Worm (Caenorhabditis elegans): ENCODE data around the gene ceh-30.

The ceh-30 gene

DNA sequence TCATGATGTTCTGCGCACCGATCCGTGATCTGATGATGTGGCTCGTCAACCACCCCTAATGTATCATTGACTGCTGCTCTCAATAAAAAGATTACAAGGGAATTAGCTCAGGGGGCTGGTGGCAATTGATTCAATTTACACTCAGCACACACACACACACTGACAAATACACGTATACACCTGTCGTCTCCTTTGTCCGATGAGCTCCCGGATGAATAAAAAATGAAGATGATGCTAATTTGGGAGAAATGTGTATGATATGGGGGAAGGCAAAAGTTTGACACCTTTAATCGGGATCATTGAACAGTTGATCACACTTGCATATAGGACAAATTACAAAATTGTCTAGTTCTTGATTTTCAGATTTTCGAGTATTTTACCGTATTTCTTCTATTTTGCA lies 3.7 kb downstream of the ceh-30 start:
- TF ChIP-seq skn-1 (tag; optimal IDR thresholded peaks at IDR 0.05) = no peak
- TF ChIP-seq nhr-129 (tag; optimal IDR thresholded peaks at IDR 0.05) = no peak
- TF ChIP-seq sma-3 (GFP tag; optimal IDR thresholded peaks at IDR 0.05) = no peak
- TF ChIP-seq elt-1 (tag; optimal IDR thresholded peaks at IDR 0.05) = no peak
- TF ChIP-seq ceh-16 (tag; optimal IDR thresholded peaks at IDR 0.05) = no peak
- TF ChIP-seq C34F6.9 (tag; optimal IDR thresholded peaks at IDR 0.05) = no peak
- TF ChIP-seq gmeb-1 (tag; optimal IDR thresholded peaks at IDR 0.05) = no peak
- no peak for TF ChIP-seq ceh-82 (tag; optimal IDR thresholded peaks at IDR 0.05)
- TF ChIP-seq nhr-11 (tag; optimal IDR thresholded peaks at IDR 0.05) = no peak
- TF ChIP-seq dmd-4 (tag; optimal IDR thresholded peaks at IDR 0.05) = no peak
- TF ChIP-seq R02D3.7 (tag; optimal IDR thresholded peaks at IDR 0.05) = no peak
- TF ChIP-seq nhr-6 (tag; optimal IDR thresholded peaks at IDR 0.05) = no peak
- no peak for TF ChIP-seq alr-1 (tag; optimal IDR thresholded peaks at IDR 0.05)

DNA sequence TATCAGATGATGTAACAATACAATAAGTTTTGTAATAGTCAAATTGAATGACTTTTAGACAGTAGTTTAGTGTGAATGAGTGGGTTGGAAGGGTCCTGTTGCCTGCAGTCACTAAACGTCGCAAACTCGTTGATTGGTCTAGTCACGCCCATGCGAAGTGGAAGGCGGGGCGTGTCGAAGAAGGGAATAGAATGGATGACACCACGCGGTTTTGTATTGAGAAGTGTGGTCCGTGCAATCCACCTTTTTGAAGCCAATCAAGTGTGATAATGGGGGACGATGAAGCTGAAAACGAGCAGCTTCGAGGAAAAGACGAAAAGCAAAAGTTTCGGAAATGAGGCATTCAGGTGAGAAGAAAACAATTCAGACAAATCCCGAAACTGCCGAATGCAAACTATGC lies 6.9 kb downstream of the ceh-30 start, which contains the start of gene ceh-31:
TSS of gene ceh-31 (minus strand) at position 101 of the 400 bp plus-strand sequence.
- TF ChIP-seq sma-9 (GFP tag; optimal IDR thresholded peaks at IDR 0.05) (no peak), sma-9 (tag; optimal IDR thresholded peaks at IDR 0.05) (no peak), nhr-25 (tag; optimal IDR thresholded peaks at IDR 0.05) (no peak), alr-1 (tag; optimal IDR thresholded peaks at IDR 0.05) (no peak), ceh-16 (tag; optimal IDR thresholded peaks at IDR 0.05) (no peak), ztf-4 (tag; optimal IDR thresholded peaks at IDR 0.05) (no peak), ztf-1 (GFP tag; conservative IDR thresholded peaks at IDR 0.05) (no peak), C34F6.9 (tag; optimal IDR thresholded peaks at IDR 0.05) (no peak), nhr-23 (tag; optimal IDR thresholded peaks at IDR 0.05) (no peak), unc-39 (tag; optimal IDR thresholded peaks at IDR 0.05) (no peak), zag-1 (tag; optimal IDR thresholded peaks at IDR 0.05) (no peak)

DNA sequence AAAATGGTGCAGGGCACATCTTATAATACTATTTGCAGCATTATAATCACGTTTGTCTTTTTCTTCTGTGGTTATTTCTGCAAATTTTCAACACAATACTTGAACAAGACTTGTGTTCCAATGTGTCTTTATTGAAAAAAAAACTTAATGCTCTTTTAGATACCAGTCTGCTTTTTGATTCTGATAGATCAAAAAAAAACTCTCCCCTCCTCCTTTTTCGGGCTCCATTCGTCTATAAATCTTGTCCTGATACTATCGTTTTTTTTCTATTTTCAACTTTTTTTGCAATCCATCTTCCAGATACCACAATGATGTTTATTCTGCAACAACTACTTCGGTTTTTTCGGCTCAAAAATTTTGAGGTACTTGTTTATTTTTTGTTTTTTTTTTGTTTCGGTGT lies 17.5 kb downstream of the ceh-30 start, which contains the start of gene twk-16:
TSS of gene twk-16 (plus strand) at position 301 of the 400 bp plus-strand sequence.
- TF ChIP-seq C34F6.9 (tag; optimal IDR thresholded peaks at IDR 0.05) = no peak
- TF ChIP-seq nhr-129 (tag; optimal IDR thresholded peaks at IDR 0.05) = no peak
- TF ChIP-seq skn-1 (tag; optimal IDR thresholded peaks at IDR 0.05) = no peak

DNA sequence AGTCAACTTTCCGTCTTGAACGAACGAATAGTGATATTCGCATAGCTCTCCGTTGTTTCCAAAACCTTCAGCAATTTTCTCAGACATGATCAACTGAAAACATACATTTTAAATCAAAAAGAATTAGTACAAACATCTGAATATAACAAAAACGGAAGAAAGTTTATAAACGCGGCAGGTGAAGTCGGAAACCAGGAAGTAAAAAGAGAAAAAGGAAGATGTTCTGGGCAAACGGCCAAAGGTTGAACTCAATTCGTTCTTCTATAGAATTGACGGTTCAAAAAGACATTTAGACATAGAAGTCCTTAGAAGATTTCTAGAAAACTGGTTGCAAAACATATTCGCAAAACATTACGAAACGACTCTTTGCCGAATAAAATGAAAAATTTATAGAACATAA lies 23.9 kb downstream of the ceh-30 start, which contains the start of gene F52E4.5:
TSS of gene F52E4.5 (minus strand) at position 101 of the 400 bp plus-strand sequence.
- TF ChIP-seq R02D3.7 (tag; optimal IDR thresholded peaks at IDR 0.05) (no peak), nhr-6 (tag; optimal IDR thresholded peaks at IDR 0.05) (no peak), nhr-129 (tag; optimal IDR thresholded peaks at IDR 0.05) (no peak), zag-1 (tag; optimal IDR thresholded peaks at IDR 0.05) (no peak), sem-4 (tag; optimal IDR thresholded peaks at IDR 0.05) (no peak), ZK546.5 (tag; optimal IDR thresholded peaks at IDR 0.05) (no peak), nhr-77 (tag; optimal IDR thresholded peaks at IDR 0.05) (no peak), C34F6.9 (tag; optimal IDR thresholded peaks at IDR 0.05) (no peak), ztf-11 (tag; optimal IDR thresholded peaks at IDR 0.05) (no peak), dmd-4 (tag; optimal IDR thresholded peaks at IDR 0.05) (no peak), nhr-237 (tag; optimal IDR thresholded peaks at IDR 0.05) (no peak), elt-3 (tag; optimal IDR thresholded peaks at IDR 0.05) (no peak)

DNA sequence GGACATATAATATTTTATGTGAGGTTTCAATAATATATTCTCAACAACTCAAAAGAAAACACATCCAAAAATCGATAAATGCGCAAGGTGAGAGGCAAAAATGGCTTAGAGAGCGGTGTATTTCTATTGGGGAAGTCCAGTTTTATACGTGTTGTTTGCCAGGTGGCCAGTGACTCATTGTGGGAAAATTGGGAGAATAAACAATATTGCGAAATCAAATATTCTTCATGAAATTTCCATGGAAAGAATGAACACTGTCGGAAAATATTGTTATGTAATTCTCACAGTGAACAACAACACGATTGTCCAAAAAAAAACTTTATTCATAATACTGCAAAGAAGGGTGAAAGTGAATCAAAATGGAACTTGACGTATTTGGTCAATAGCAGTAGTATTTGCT lies 24.3 kb downstream of the ceh-30 start:
- no peak for TF ChIP-seq nhr-11 (tag; optimal IDR thresholded peaks at IDR 0.05)
- no peak for TF ChIP-seq nhr-77 (tag; optimal IDR thresholded peaks at IDR 0.05)
- no peak for TF ChIP-seq dmd-4 (tag; optimal IDR thresholded peaks at IDR 0.05)
- no peak for TF ChIP-seq nhr-129 (tag; optimal IDR thresholded peaks at IDR 0.05)
- TF ChIP-seq egl-27 (tag; optimal IDR thresholded peaks at IDR 0.05) = no peak
- no peak for TF ChIP-seq elt-3 (tag; optimal IDR thresholded peaks at IDR 0.05)
- TF ChIP-seq gmeb-1 (tag; optimal IDR thresholded peaks at IDR 0.05) = no peak
- TF ChIP-seq fos-1 (tag; optimal IDR thresholded peaks at IDR 0.05) = no peak

DNA sequence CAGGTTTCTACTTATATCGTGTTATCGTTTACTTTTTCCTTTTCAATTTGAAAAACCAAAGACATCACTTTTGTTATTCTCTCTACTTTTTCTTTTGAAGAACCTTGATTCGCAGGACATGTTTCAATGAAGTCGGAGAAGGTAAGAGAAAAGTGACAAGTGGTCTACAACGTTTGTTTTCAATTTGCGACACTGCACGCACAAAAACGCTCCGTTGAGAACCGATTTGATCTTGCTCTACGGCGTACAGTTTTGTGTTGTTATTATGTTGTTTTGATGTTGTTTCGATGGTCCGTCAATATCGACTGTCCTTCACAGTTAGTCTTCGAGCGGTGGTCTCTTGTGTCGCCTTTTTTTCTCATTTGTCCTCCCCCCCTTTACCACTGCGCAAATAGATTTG lies 26.0 kb downstream of the ceh-30 start, which contains the start of gene pccb-1:
TSS of gene pccb-1 (plus strand) at position 127 of the 400 bp plus-strand sequence.
- no peak for TF ChIP-seq mbf-1 (tag; optimal IDR thresholded peaks at IDR 0.05)
- no peak for TF ChIP-seq unc-55 (GFP tag; optimal IDR thresholded peaks at IDR 0.05)
- TF ChIP-seq Y55F3AM.14 (GFP tag; optimal IDR thresholded peaks at IDR 0.05) = no peak
- TF ChIP-seq alr-1 (tag; optimal IDR thresholded peaks at IDR 0.05) = no peak
- no peak for TF ChIP-seq ztf-4 (tag; optimal IDR thresholded peaks at IDR 0.05)
- no peak for TF ChIP-seq sma-3 (GFP tag; optimal IDR thresholded peaks at IDR 0.05)
- TF ChIP-seq ceh-82 (tag; optimal IDR thresholded peaks at IDR 0.05) = no peak
- no peak for TF ChIP-seq zag-1 (tag; optimal IDR thresholded peaks at IDR 0.05)
- TF ChIP-seq skn-1 (tag; optimal IDR thresholded peaks at IDR 0.05) = no peak
- TF ChIP-seq nhr-12 (tag; optimal IDR thresholded peaks at IDR 0.05) = no peak

Data from whole organism, L2 larva.